Fruit fly (Drosophila melanogaster): ENCODE measurements around the gene snz.

snz gene

dm6 chrX:7946858-7947313 lies 35.0 kb downstream of the snz start, which contains the start of gene orion (continued):
- TF ChIP-seq CG11902 (GFP tag; optimal IDR thresholded peaks at IDR 0.05) (no peak), CG6808 (GFP tag; optimal IDR thresholded peaks at IDR 0.05) (peak; percentile 83), CG9139 (GFP tag; optimal IDR thresholded peaks at IDR 0.05) (peak; percentile 88), CG6276 (GFP tag; optimal IDR thresholded peaks at IDR 0.05) (no peak), CG6792 (GFP tag; optimal IDR thresholded peaks at IDR 0.05) (peak; percentile 4), CG11762 (GFP tag; optimal IDR thresholded peaks at IDR 0.05; ENCODE audit: insufficient read depth) (peak; percentile 8)

dm6 chrX:7955890-7956289 lies 44.0 kb downstream of the snz start, which contains the start of the genes CG15332 and CG15330:
TSS of gene CG15332 (minus strand) at chrX:7955990.
TSS of gene CG15330 (plus strand) at chrX:7956064.
- TF ChIP-seq CG11762 (GFP tag; optimal IDR thresholded peaks at IDR 0.05; ENCODE audit: insufficient read depth) = no peak
- TF ChIP-seq Eip78C (GFP tag) = no peak
- TF ChIP-seq Sox15 (GFP tag; optimal IDR thresholded peaks at IDR 0.05) = no peak
- TF ChIP-seq CG4318 (GFP tag; optimal IDR thresholded peaks at IDR 0.05) = no peak

dm6 chrX:7959025-7959424 lies 47.1 kb downstream of the snz start:
- TF ChIP-seq vri (GFP tag; optimal IDR thresholded peaks at IDR 0.05) (no peak), CG6163 (GFP tag; IDR thresholded peaks at IDR 0.05) (peak; percentile 38; the same call in 1 of the 3 replicates)

dm6 chrX:7959512-7959911 lies 47.6 kb downstream of the snz start:
- TF ChIP-seq acj6 (GFP tag; optimal IDR thresholded peaks at IDR 0.05) (no peak), CG3919 (GFP tag; optimal IDR thresholded peaks at IDR 0.05) (no peak), Gug (GFP tag; IDR thresholded peaks at IDR 0.05) (no peak), CG1621 (tag; optimal IDR thresholded peaks at IDR 0.05) (no peak), CG11294 (GFP tag; IDR thresholded peaks at IDR 0.05) (no peak), CG6808 (GFP tag; optimal IDR thresholded peaks at IDR 0.05) (no peak), Blimp-1 (GFP tag; optimal IDR thresholded peaks at IDR 0.05) (no peak), Met (GFP tag; optimal IDR thresholded peaks at IDR 0.05) (no peak), CG32006 (GFP tag; optimal IDR thresholded peaks at IDR 0.05) (no peak), Eip78C (GFP tag) (no peak), CG6792 (GFP tag; optimal IDR thresholded peaks at IDR 0.05) (no peak), Lpt (GFP tag; optimal IDR thresholded peaks at IDR 0.05) (no peak), CG8632 (GFP tag; optimal IDR thresholded peaks at IDR 0.05) (no peak), CG34406 (GFP tag; optimal IDR thresholded peaks at IDR 0.05) (no peak), salr (GFP tag; optimal IDR thresholded peaks at IDR 0.05) (no peak), CG6276 (GFP tag; optimal IDR thresholded peaks at IDR 0.05) (no peak), CG16779 (tag; optimal IDR thresholded peaks at IDR 0.05) (no peak)

dm6 chrX:7960988-7961387 lies 49.1 kb downstream of the snz start:
- TF ChIP-seq svp (GFP tag) = peak; percentile 71
- no peak for TF ChIP-seq ss (GFP tag; optimal IDR thresholded peaks at IDR 0.05)

- TF ChIP-seq svp (GFP tag) (peak; percentile 40), CG3919 (GFP tag; optimal IDR thresholded peaks at IDR 0.05) (no peak)
Measured at dm6 chrX:7963724-7964123, 51.8 kb downstream of the snz start, which contains the start of gene sn. TSS of gene sn (plus strand) at chrX:7964024.

- TF ChIP-seq Eip75B (GFP tag; optimal IDR thresholded peaks at IDR 0.05) (no peak), svp (GFP tag) (peak; percentile 61), vri (GFP tag; optimal IDR thresholded peaks at IDR 0.05) (no peak), CG3919 (GFP tag; optimal IDR thresholded peaks at IDR 0.05) (peak; percentile 20), eg (GFP tag; IDR thresholded peaks at IDR 0.05) (peak; percentile 68; the same call in 2 of the 3 replicates), Sox14 (GFP tag; optimal IDR thresholded peaks at IDR 0.05) (no peak), Ets21C (GFP tag; optimal IDR thresholded peaks at IDR 0.05) (no peak), CG9139 (GFP tag; optimal IDR thresholded peaks at IDR 0.05) (no peak), Blimp-1 (GFP tag; optimal IDR thresholded peaks at IDR 0.05) (no peak), lz (GFP tag; optimal IDR thresholded peaks at IDR 0.05) (no peak), CG6276 (GFP tag; optimal IDR thresholded peaks at IDR 0.05) (peak; percentile 34), dac (GFP tag; optimal IDR thresholded peaks at IDR 0.05) (no peak), CG32006 (GFP tag; optimal IDR thresholded peaks at IDR 0.05) (peak; percentile 55), CG6163 (GFP tag; IDR thresholded peaks at IDR 0.05) (peak; percentile 69), CG16779 (tag; optimal IDR thresholded peaks at IDR 0.05) (no peak), CG8119 (GFP tag; IDR thresholded peaks at IDR 0.05) (peak; percentile 60), Sox102F (GFP tag; optimal IDR thresholded peaks at IDR 0.05) (no peak), CG8632 (GFP tag; optimal IDR thresholded peaks at IDR 0.05) (no peak), Eip78C (GFP tag) (peak; percentile 33), Hr39 (GFP tag; optimal IDR thresholded peaks at IDR 0.05) (no peak), CG10631 (GFP tag; optimal IDR thresholded peaks at IDR 0.05) (no peak), CG15336 (GFP tag; IDR thresholded peaks at IDR 0.05) (peak; percentile 39)
Measured at dm6 chrX:7965761-7966555, 54.1 kb downstream of the snz start.

All from whole organism, prepupa.